Worm (Caenorhabditis elegans) whole organism, late embryonic: Measurements from ENCODE around the gene F19B10.4.

Experiments used
- C08G9.2 ChIP-seq: sonication (generic microtip); optimal IDR thresholded peaks from 2 replicates; lab custom pipeline; 2016; ENCODE audit warnings: mild to moderate bottlenecking, missing genetic modification characterization, moderate library complexity, missing compliant biosample characterization
- ama-1 ChIP-seq: fragments of 150-350 bp; optimal IDR thresholded peaks from 2 replicates; lab custom pipeline; 2014
- ceh-30 ChIP-seq: fragments of 150-350 bp; optimal IDR thresholded peaks from 2 replicates; lab custom pipeline; 2014; ENCODE audit warnings: missing biosample characterization, missing genetic modification characterization
- ceh-45 ChIP-seq: fragments of 200-800 bp; sonication (Bioruptor generic); IDR thresholded peaks from 2 replicates; pipeline ENCODE4 v1.3.6; 2022; ENCODE audit warnings: missing genetic modification reagents, missing genetic modification characterization, missing compliant biosample characterization
- ets-4 ChIP-seq: sonication (generic microtip); optimal IDR thresholded peaks from 2 replicates; lab custom pipeline; 2016; ENCODE audit warnings: missing genetic modification characterization, missing compliant biosample characterization
- fkh-10 ChIP-seq: fragments of 150-350 bp; optimal IDR thresholded peaks from 2 replicates; lab custom pipeline; 2014; ENCODE audit warnings: missing biosample characterization, missing genetic modification reagents, missing genetic modification characterization
- nfya-1 ChIP-seq: sonication (generic microtip); optimal IDR thresholded peaks from 2 replicates; lab custom pipeline; 2017; ENCODE audit warnings: missing genetic modification characterization, mild to moderate bottlenecking, missing compliant biosample characterization, antibody characterized with exemption, moderate library complexity
- pag-3 ChIP-seq: sonication (generic microtip); optimal IDR thresholded peaks from 2 replicates; lab custom pipeline; 2016; ENCODE audit warnings: missing compliant biosample characterization, missing genetic modification characterization, borderline replicate concordance
- pha-4 ChIP-seq: fragments of 150-350 bp; optimal IDR thresholded peaks from 2 replicates; lab custom pipeline; 2018; ENCODE audit warnings: missing biosample characterization, missing genetic modification reagents, missing genetic modification characterization
- rnt-1 ChIP-seq: sonication (generic microtip); optimal IDR thresholded peaks from 2 replicates; lab custom pipeline; 2016; ENCODE audit warnings: missing genetic modification characterization, missing compliant biosample characterization
- syd-9 ChIP-seq: sonication (generic microtip); optimal IDR thresholded peaks from 2 replicates; lab custom pipeline; 2016; ENCODE audit warnings: mild to moderate bottlenecking, missing genetic modification characterization, moderate library complexity, missing compliant biosample characterization
- ttx-3 ChIP-seq: sonication (generic microtip); optimal IDR thresholded peaks from 2 replicates; lab custom pipeline; 2016; ENCODE audit warnings: missing genetic modification reagents, missing genetic modification characterization, missing compliant biosample characterization
- unc-3 ChIP-seq, 2 experiments: fragments of 200-800 bp in 1 of 2; sonication (Bioruptor generic) in 1 of 2; sonication (generic microtip) in 1 of 2; conservative IDR thresholded peaks in 1 of 2; optimal IDR thresholded peaks in 1 of 2; 2 replicates each; pipeline versions ENCODE4 v1.3.6 to Lab custom; 2016 to 2022; ENCODE audit warnings: missing compliant biosample characterization in 2 of 2, missing genetic modification characterization in 2 of 2, missing genetic modification reagents in 1 of 2
- unc-42 ChIP-seq: sonication (generic microtip); optimal IDR thresholded peaks from 2 replicates; lab custom pipeline; 2016; ENCODE audit warnings: missing genotype, missing genetic modification characterization, missing compliant biosample characterization

DNA sequence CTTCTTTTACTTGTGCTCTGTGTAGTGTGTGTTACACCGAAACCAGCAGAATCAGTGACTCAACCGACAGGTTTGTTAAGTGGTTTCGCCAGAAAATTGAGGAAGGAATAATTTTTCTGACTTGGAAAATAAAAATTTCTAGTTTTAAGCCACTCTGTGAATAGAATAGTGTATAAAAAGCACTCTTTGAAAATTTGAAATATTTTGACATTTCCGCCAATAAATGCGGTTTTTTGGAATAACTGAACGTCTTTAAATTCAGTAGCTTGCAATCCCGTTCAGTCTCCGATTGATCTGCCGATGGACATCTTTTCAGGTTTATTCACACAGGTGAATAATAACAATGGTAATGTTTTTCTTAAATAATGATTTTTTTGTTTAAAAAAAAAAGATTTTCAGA, 4.6 kb downstream of the F19B10.4 start, which contains the start of gene F19B10.3:
- TF ChIP-seq ceh-30 (tag; lab: Kevin White, UChicago): no peak
- TF ChIP-seq fkh-10 (GFP tag; lab: Kevin White, UChicago): no peak
- no peak for TF ChIP-seq syd-9 (tag; lab: Kevin White, UChicago)
- no peak for TF ChIP-seq rnt-1 (tag; lab: Kevin White, UChicago)
- no peak for TF ChIP-seq ama-1 (lab: Kevin White, UChicago)
- no peak for TF ChIP-seq ceh-45 (GFP tag; lab: Robert Waterston, UW)
- no peak for TF ChIP-seq nfya-1 (tag; lab: Kevin White, UChicago)
- no peak for TF ChIP-seq unc-3 (GFP tag; conservative IDR thresholded peaks at IDR 0.05; lab: Robert Waterston, UW)
- TF ChIP-seq unc-3 (tag; optimal IDR thresholded peaks at IDR 0.05; lab: Kevin White, UChicago): no peak
- no peak for TF ChIP-seq pag-3
- TF ChIP-seq pha-4 (tag; lab: Kevin White, UChicago): no peak
- no peak for TF ChIP-seq C08G9.2 (tag; lab: Kevin White, UChicago)
- TF ChIP-seq ets-4: no peak
- no peak for TF ChIP-seq ttx-3 (tag; lab: Kevin White, UChicago)
- no peak for TF ChIP-seq unc-42 (tag; lab: Kevin White, UChicago)
